Worm (Caenorhabditis elegans) whole organism, mixed stage, embryonic: ENCODE data around the gene D2063.1.

Source experiments
- lin-13 ChIP-seq: fragments of 150-350 bp; optimal IDR thresholded peaks from 2 replicates; lab custom pipeline; 2014; ENCODE audit warnings: missing biosample characterization, missing genetic modification characterization
- snpc-4 ChIP-seq: fragments of 150-350 bp; optimal IDR thresholded peaks from 2 replicates; lab custom pipeline; 2014; ENCODE audit warnings: missing biosample characterization, missing genetic modification characterization
- unc-62 ChIP-seq: fragments of 150-350 bp; optimal IDR thresholded peaks from 2 replicates; lab custom pipeline; 2014; ENCODE audit warnings: missing biosample characterization, missing genetic modification reagents, missing genetic modification characterization

DNA sequence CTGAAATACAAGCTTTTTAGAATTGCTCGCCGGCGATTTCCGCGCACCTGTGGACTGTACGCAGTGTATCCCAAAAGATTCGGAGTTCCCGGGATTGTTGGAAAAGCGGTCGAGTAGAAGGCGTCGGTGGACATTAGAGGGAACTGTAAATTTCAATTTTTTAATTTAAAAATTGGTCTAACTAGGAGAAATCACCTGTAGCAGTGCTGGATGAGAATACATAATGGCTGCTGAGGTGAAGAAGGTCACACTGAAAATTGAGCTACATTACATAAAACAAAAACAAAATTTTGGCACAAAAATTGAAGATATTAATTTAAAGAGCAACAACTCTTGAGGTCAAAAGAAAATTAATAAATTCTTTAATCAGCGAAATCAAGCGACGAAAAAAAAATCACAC lies 47.7 kb downstream of the D2063.1 start, which contains the start of gene neg-1:
- TF ChIP-seq lin-13 (tag; lab: Kevin White, UChicago): no peak
- TF ChIP-seq snpc-4 (tag; lab: Kevin White, UChicago): no peak
- TF ChIP-seq unc-62 (GFP tag; lab: Kevin White, UChicago): no peak
